Worm (Caenorhabditis elegans): ENCODE data around the gene zig-4.

DNA sequence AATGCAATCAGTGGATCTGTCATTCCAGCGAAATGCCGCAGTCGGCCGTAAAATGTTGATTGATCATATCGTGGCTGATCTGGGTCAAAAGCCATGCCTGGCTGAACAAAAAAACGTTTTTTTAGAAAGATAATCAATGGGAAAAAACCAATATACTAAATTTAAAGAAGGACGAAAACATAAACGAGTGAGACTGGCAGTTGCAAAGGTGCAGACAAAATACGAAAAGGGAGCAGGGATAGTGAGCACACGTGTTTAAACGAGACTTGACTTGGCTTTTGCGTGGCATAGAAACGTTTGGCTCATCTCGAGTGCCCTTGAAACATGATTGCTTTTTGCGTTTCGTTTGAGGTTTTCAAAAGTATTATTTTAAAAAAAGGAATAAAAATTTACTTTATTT lies 33.0 kb downstream of the zig-4 start, which contains the start of gene sfxn-2:
- no peak for TF ChIP-seq flt-1 (GFP tag; IDR thresholded peaks at IDR 0.05)
- no peak for TF ChIP-seq ztf-23 (GFP tag; IDR thresholded peaks at IDR 0.05)
- no peak for TF ChIP-seq tab-1 (GFP tag; IDR thresholded peaks at IDR 0.05)
- TF ChIP-seq klf-2 (GFP tag; conservative IDR thresholded peaks at IDR 0.05) = no peak
- TF ChIP-seq ztf-29 (GFP tag; IDR thresholded peaks at IDR 0.05) = no peak

All from whole organism, midembryonic.